Worm (Caenorhabditis elegans) whole organism, L4 larva: ENCODE measurements around the gene str-249.

Experiments used
- D1046.2 ChIP-seq: fragments of 200-800 bp; sonication (Bioruptor generic); IDR thresholded peaks from 2 replicates; pipeline ENCODE4 v1.3.6; 2022; ENCODE audit warnings: missing genetic modification characterization, missing compliant biosample characterization
- F10B5.3 ChIP-seq: sonication (generic microtip); optimal IDR thresholded peaks from 2 replicates; lab custom pipeline; 2016; ENCODE audit warnings: mild to moderate bottlenecking, missing genetic modification characterization, missing compliant biosample characterization
- F26F4.8 ChIP-seq: fragments of 200-800 bp; sonication (Bioruptor generic); conservative IDR thresholded peaks from 2 replicates; pipeline ENCODE4 v1.3.6; 2022; ENCODE audit warnings: missing genetic modification characterization, missing compliant biosample characterization
- F37D6.2 ChIP-seq: sonication (generic microtip); optimal IDR thresholded peaks from 2 replicates; lab custom pipeline; 2016; ENCODE audit warnings: mild to moderate bottlenecking, missing genetic modification characterization, missing compliant biosample characterization
- F44E2.7 ChIP-seq: fragments of 200-800 bp; sonication (Bioruptor generic); IDR thresholded peaks from 2 replicates; pipeline ENCODE4 v2.1.2; 2022; ENCODE audit warnings: missing genetic modification characterization, missing compliant biosample characterization
- F49E8.2 ChIP-seq: sonication (generic microtip); optimal IDR thresholded peaks from 2 replicates; lab custom pipeline; 2016; ENCODE audit warnings: missing compliant biosample characterization, mild to moderate bottlenecking, missing genetic modification characterization, borderline replicate concordance
- Y105C5A.15 ChIP-seq: fragments of 200-800 bp; sonication (Bioruptor generic); IDR thresholded peaks from 2 replicates; pipeline ENCODE4 v1.3.6; 2022; ENCODE audit warnings: missing genetic modification characterization, missing compliant biosample characterization
- Y48G9A.11 ChIP-seq: fragments of 200-800 bp; sonication (Bioruptor generic); IDR thresholded peaks from 2 replicates; pipeline ENCODE4 v1.3.6; 2022; ENCODE audit warnings: missing genetic modification reagents, missing genetic modification characterization, missing compliant biosample characterization
- Y5F2A.4 ChIP-seq: fragments of 200-800 bp; sonication (Bioruptor generic); optimal IDR thresholded peaks from 2 replicates; lab custom pipeline; 2018; ENCODE audit warnings: mild to moderate bottlenecking, missing genetic modification characterization, missing compliant biosample characterization
- ZK337.2 ChIP-seq: fragments of 200-800 bp; sonication (Bioruptor generic); IDR thresholded peaks from 2 replicates; pipeline ENCODE4 v1.3.6; 2022; ENCODE audit warnings: missing genetic modification reagents, missing genetic modification characterization, missing compliant biosample characterization
- ZK546.5 ChIP-seq, 2 experiments: sonication (generic microtip); optimal IDR thresholded peaks; 2 replicates each; lab custom pipeline; 2017; ENCODE audit warnings: missing biosample characterization in 2 of 2, missing genetic modification characterization in 2 of 2
- aly-2 ChIP-seq: sonication (generic microtip); optimal IDR thresholded peaks from 2 replicates; lab custom pipeline; 2018; ENCODE audit warnings: missing biosample characterization, missing genetic modification characterization
- arid-1 ChIP-seq: fragments of 200-800 bp; sonication (Bioruptor generic); conservative IDR thresholded peaks from 2 replicates; pipeline ENCODE4 v1.3.6; 2022; ENCODE audit warnings: missing genetic modification reagents, missing genetic modification characterization, missing compliant biosample characterization
- ceh-32 ChIP-seq: sonication (generic microtip); optimal IDR thresholded peaks from 2 replicates; lab custom pipeline; 2016; ENCODE audit warnings: mild to moderate bottlenecking, missing genetic modification characterization, missing compliant biosample characterization; ENCODE audit not compliant: poor library complexity
- ceh-44 ChIP-seq: fragments of 200-800 bp; sonication (Bioruptor generic); IDR thresholded peaks from 2 replicates; pipeline ENCODE4 v1.3.6; 2022; ENCODE audit warnings: missing genetic modification reagents, missing genetic modification characterization, missing compliant biosample characterization
- cey-2 ChIP-seq: sonication (generic microtip); optimal IDR thresholded peaks from 3 replicates; lab custom pipeline; 2017; ENCODE audit warnings: missing genetic modification characterization, mild to moderate bottlenecking, missing compliant biosample characterization, antibody characterized with exemption, borderline replicate concordance; ENCODE audit not compliant: insufficient read depth
- daf-16 ChIP-seq, 3 experiments: sonication (generic microtip); optimal IDR thresholded peaks; 2 replicates each; lab custom pipeline; 2016 to 2017; ENCODE audit warnings: missing genetic modification characterization in 3 of 3, missing genetic modification reagents in 3 of 3, mild to moderate bottlenecking in 2 of 3, missing compliant biosample characterization in 2 of 3, missing biosample characterization in 1 of 3, moderate library complexity in 1 of 3
- daf-19 ChIP-seq: fragments of 200-800 bp; sonication (Bioruptor generic); conservative IDR thresholded peaks from 2 replicates; pipeline ENCODE4 v1.3.6; 2022; ENCODE audit warnings: missing genetic modification characterization, missing compliant biosample characterization
- daf-8 ChIP-seq: fragments of 200-800 bp; sonication (Bioruptor generic); IDR thresholded peaks from 2 replicates; pipeline ENCODE4 v1.3.6; 2022; ENCODE audit warnings: missing genetic modification characterization, missing compliant biosample characterization
- duxl-1 ChIP-seq: sonication (generic microtip); optimal IDR thresholded peaks from 2 replicates; lab custom pipeline; 2016; ENCODE audit warnings: mild to moderate bottlenecking, missing genetic modification characterization, moderate library complexity, missing compliant biosample characterization; ENCODE audit not compliant: poor library complexity
- dve-1 ChIP-seq: sonication (generic microtip); optimal IDR thresholded peaks from 2 replicates; lab custom pipeline; 2017; ENCODE audit warnings: antibody characterized with exemption, mild to moderate bottlenecking, missing genetic modification characterization, missing compliant biosample characterization; ENCODE audit not compliant: insufficient read depth
- hif-1 ChIP-seq, 2 experiments: sonication (generic microtip); optimal IDR thresholded peaks; 2 replicates each; lab custom pipeline; 2016 to 2017; ENCODE audit warnings: missing compliant biosample characterization in 2 of 2, missing genetic modification characterization in 2 of 2, missing genetic modification reagents in 2 of 2, missing genotype in 2 of 2, mild to moderate bottlenecking in 1 of 2
- hlh-11 ChIP-seq: fragments of 200-800 bp; sonication (Bioruptor generic); optimal IDR thresholded peaks from 2 replicates; lab custom pipeline; 2018; ENCODE audit warnings: mild to moderate bottlenecking, missing genetic modification characterization, missing compliant biosample characterization
- hlh-30 ChIP-seq: sonication (generic microtip); optimal IDR thresholded peaks from 2 replicates; lab custom pipeline; 2017; ENCODE audit warnings: antibody characterized with exemption, mild to moderate bottlenecking, missing genetic modification characterization, missing compliant biosample characterization; ENCODE audit not compliant: insufficient read depth
- jun-1 ChIP-seq: fragments of 150-350 bp; optimal IDR thresholded peaks from 2 replicates; lab custom pipeline; 2014; ENCODE audit warnings: missing biosample characterization, missing genetic modification reagents, missing genetic modification characterization
- lin-13 ChIP-seq: fragments of 150-350 bp; optimal IDR thresholded peaks from 2 replicates; lab custom pipeline; 2014; ENCODE audit warnings: missing biosample characterization, missing genetic modification reagents, missing genetic modification characterization
- lin-39 ChIP-seq: fragments of 150-350 bp; optimal IDR thresholded peaks from 2 replicates; lab custom pipeline; 2014; ENCODE audit warnings: missing biosample characterization, missing genetic modification reagents, missing genetic modification characterization
- lir-3 ChIP-seq: sonication (generic microtip); optimal IDR thresholded peaks from 2 replicates; lab custom pipeline; 2016; ENCODE audit warnings: mild to moderate bottlenecking, missing genetic modification characterization, missing compliant biosample characterization
- madf-5 ChIP-seq, 2 experiments: fragments of 200-800 bp; sonication (Bioruptor generic); IDR thresholded peaks; 2 replicates each; pipeline ENCODE4 v1.3.6; 2022; ENCODE audit warnings: missing compliant biosample characterization in 2 of 2, missing genetic modification characterization in 2 of 2
- mxl-2 ChIP-seq: fragments of 200-800 bp; sonication (Bioruptor generic); conservative IDR thresholded peaks from 2 replicates; pipeline ENCODE4 v1.3.6; 2022; ENCODE audit warnings: missing genetic modification reagents, missing genetic modification characterization, missing compliant biosample characterization
- nhr-10 ChIP-seq: fragments of 150-350 bp; optimal IDR thresholded peaks from 2 replicates; lab custom pipeline; 2014; ENCODE audit warnings: missing biosample characterization, missing genetic modification characterization
- nhr-102 ChIP-seq: sonication (generic microtip); optimal IDR thresholded peaks from 2 replicates; lab custom pipeline; 2016; ENCODE audit warnings: mild to moderate bottlenecking, missing genetic modification characterization, moderate library complexity, missing compliant biosample characterization
- nhr-11 ChIP-seq: fragments of 150-350 bp; optimal IDR thresholded peaks from 2 replicates; lab custom pipeline; 2014; ENCODE audit warnings: missing biosample characterization, missing genetic modification characterization
- nhr-25 ChIP-seq: sonication (generic microtip); optimal IDR thresholded peaks from 2 replicates; lab custom pipeline; 2017; ENCODE audit warnings: missing genetic modification characterization, mild to moderate bottlenecking, missing compliant biosample characterization, antibody characterized with exemption, moderate library complexity, borderline replicate concordance; ENCODE audit not compliant: insufficient read depth
- nhr-41 ChIP-seq: fragments of 200-800 bp; sonication (Bioruptor generic); IDR thresholded peaks from 2 replicates; pipeline ENCODE4 v1.3.6; 2022; ENCODE audit warnings: missing genetic modification reagents, missing genetic modification characterization, missing compliant biosample characterization
- nhr-6 ChIP-seq: fragments of 150-350 bp; optimal IDR thresholded peaks from 2 replicates; lab custom pipeline; 2014; ENCODE audit warnings: missing biosample characterization, missing genetic modification characterization
- nhr-77 ChIP-seq: fragments of 150-350 bp; optimal IDR thresholded peaks from 2 replicates; lab custom pipeline; 2014; ENCODE audit warnings: missing biosample characterization, missing genetic modification characterization
- sdz-12 ChIP-seq: fragments of 200-800 bp; sonication (Bioruptor generic); optimal IDR thresholded peaks from 2 replicates; lab custom pipeline; 2018; ENCODE audit warnings: mild to moderate bottlenecking, missing genetic modification characterization, missing compliant biosample characterization
- skn-1 ChIP-seq: fragments of 150-350 bp; optimal IDR thresholded peaks from 2 replicates; lab custom pipeline; 2014; ENCODE audit warnings: missing biosample characterization, missing genetic modification characterization
- snpc-1.2 ChIP-seq: fragments of 200-800 bp; sonication (Bioruptor generic); IDR thresholded peaks from 2 replicates; pipeline ENCODE4 v1.3.6; 2022; ENCODE audit warnings: missing genetic modification reagents, missing genetic modification characterization, missing compliant biosample characterization
- snpc-4 ChIP-seq: fragments of 150-350 bp; optimal IDR thresholded peaks from 2 replicates; lab custom pipeline; 2014; ENCODE audit warnings: missing biosample characterization, missing genetic modification characterization
- spr-1 ChIP-seq: sonication (generic microtip); optimal IDR thresholded peaks from 2 replicates; lab custom pipeline; 2016; ENCODE audit warnings: mild to moderate bottlenecking, missing genetic modification characterization, missing compliant biosample characterization
- spr-3 ChIP-seq: fragments of 200-800 bp; sonication (Bioruptor generic); optimal IDR thresholded peaks from 2 replicates; lab custom pipeline; 2018; ENCODE audit warnings: mild to moderate bottlenecking, missing genetic modification characterization, missing compliant biosample characterization
- tag-97 ChIP-seq: fragments of 200-800 bp; sonication (Bioruptor generic); IDR thresholded peaks from 2 replicates; pipeline ENCODE4 v1.3.6; 2022; ENCODE audit warnings: missing genetic modification characterization, missing compliant biosample characterization
- unc-130 ChIP-seq: sonication (generic microtip); optimal IDR thresholded peaks from 2 replicates; lab custom pipeline; 2016; ENCODE audit warnings: missing genetic modification reagents, missing genetic modification characterization, missing compliant biosample characterization
- unc-39 ChIP-seq: sonication (generic microtip); optimal IDR thresholded peaks from 2 replicates; lab custom pipeline; 2017; ENCODE audit warnings: missing biosample characterization, missing genetic modification characterization
- unc-62 ChIP-seq, 3 experiments: fragments of 150-350 bp in 1 of 3; sonication (generic microtip); optimal IDR thresholded peaks in 2 of 3; peaks in 1 of 3; 1 replicate in 1 of 3; 2 replicates in 2 of 3; lab custom pipeline; 2014 to 2017; ENCODE audit warnings: missing biosample characterization in 3 of 3, missing genetic modification characterization in 3 of 3, missing genetic modification reagents in 3 of 3, missing genotype in 1 of 3
- zfp-2 ChIP-seq: sonication (generic microtip); optimal IDR thresholded peaks from 2 replicates; lab custom pipeline; 2016; ENCODE audit warnings: mild to moderate bottlenecking, missing genetic modification characterization, missing compliant biosample characterization
- zip-11 ChIP-seq: fragments of 200-800 bp; sonication (Bioruptor generic); IDR thresholded peaks from 2 replicates; pipeline ENCODE4 v1.3.6; 2022; ENCODE audit warnings: missing genetic modification characterization, missing compliant biosample characterization
- ztf-7 ChIP-seq: fragments of 150-350 bp; optimal IDR thresholded peaks from 2 replicates; lab custom pipeline; 2014; ENCODE audit warnings: missing biosample characterization, missing genetic modification characterization

str-249 gene

DNA sequence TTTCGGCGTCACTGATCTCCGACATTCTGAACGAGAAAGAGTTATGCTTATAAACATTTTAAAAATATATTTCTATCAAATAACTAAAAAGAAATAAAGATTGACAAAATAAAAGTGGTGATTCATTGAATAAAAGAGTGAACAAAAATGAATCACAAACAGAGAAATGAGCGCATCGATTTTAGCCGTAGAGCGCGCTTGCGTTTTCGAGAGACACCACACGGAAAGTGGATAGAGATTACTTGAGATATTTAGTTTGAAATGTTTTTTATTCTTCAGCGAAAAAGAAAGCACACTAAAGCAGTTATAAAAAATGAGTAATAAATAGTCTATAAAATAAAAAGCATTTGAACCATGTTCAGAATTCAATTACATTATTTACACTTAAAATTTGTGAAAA is 43.5 kb upstream of the str-249 start, which contains the start of gene cap-1 (continued):
- TF ChIP-seq dve-1 (tag; lab: Kevin White, UChicago) (peak; percentile 86), spr-1 (tag; lab: Kevin White, UChicago) (no peak), Y5F2A.4 (GFP tag; lab: Kevin White, UChicago) (no peak), lin-39 (tag; lab: Kevin White, UChicago) (no peak), lin-13 (GFP tag; lab: Kevin White, UChicago) (peak; percentile 67), nhr-6 (tag; lab: Kevin White, UChicago) (peak; percentile 71), hif-1 (tag; optimal IDR thresholded peaks at IDR 0.05; lab: Kevin White, UChicago) (peak in 1 of 2 experiments; percentile 60), ZK337.2 (no peak), Y105C5A.15 (GFP tag; lab: Robert Waterston, UW) (no peak), jun-1 (tag; lab: Kevin White, UChicago) (no peak), nhr-25 (no peak), nhr-11 (tag; lab: Kevin White, UChicago) (no peak), zip-11 (GFP tag; lab: Robert Waterston, UW) (no peak), ZK546.5 (tag; optimal IDR thresholded peaks at IDR 0.05; lab: Kevin White, UChicago) (no peak), F10B5.3 (tag; lab: Kevin White, UChicago) (no peak), spr-3 (no peak), F44E2.7 (GFP tag; lab: Robert Waterston, UW) (no peak), unc-130 (peak; percentile 79), snpc-1.2 (GFP tag; lab: Robert Waterston, UW) (no peak), skn-1 (tag; lab: Kevin White, UChicago) (no peak), aly-2 (tag; lab: Kevin White, UChicago) (no peak), ztf-7 (no peak), sdz-12 (GFP tag; lab: Kevin White, UChicago) (no peak), daf-16 (GFP tag; optimal IDR thresholded peaks at IDR 0.05; lab: Kevin White, UChicago) (no peak), daf-16 (tag; optimal IDR thresholded peaks at IDR 0.05; lab: Kevin White, UChicago) (peak; percentile 42), ceh-44 (peak; percentile 78), Y48G9A.11 (no peak), hlh-30 (tag; lab: Kevin White, UChicago) (peak; percentile 36), tag-97 (GFP tag; lab: Robert Waterston, UW) (no peak), cey-2 (tag; lab: Kevin White, UChicago) (no peak), F37D6.2 (tag; lab: Kevin White, UChicago) (no peak), mxl-2 (GFP tag; lab: Robert Waterston, UW) (no peak), arid-1 (GFP tag; lab: Robert Waterston, UW) (no peak), daf-8 (GFP tag; lab: Robert Waterston, UW) (no peak), hlh-11 (peak; percentile 45), daf-19 (GFP tag; lab: Robert Waterston, UW) (no peak), nhr-41 (no peak), ceh-32 (no peak), madf-5 (GFP tag; IDR thresholded peaks at IDR 0.05; lab: Robert Waterston, UW) (no peak), lir-3 (tag; lab: Kevin White, UChicago) (no peak), F49E8.2 (tag; lab: Kevin White, UChicago) (no peak), D1046.2 (GFP tag; lab: Robert Waterston, UW) (no peak), unc-39 (tag; lab: Kevin White, UChicago) (no peak), nhr-102 (tag; lab: Kevin White, UChicago) (no peak), F26F4.8 (no peak), nhr-77 (peak; percentile 85), nhr-10 (no peak), unc-62 (GFP tag; optimal IDR thresholded peaks at IDR 0.05 in 1 of 2; lab: Kevin White, UChicago) (no peak), unc-62 (tag; optimal IDR thresholded peaks at IDR 0.05; lab: Kevin White, UChicago) (no peak), duxl-1 (tag; lab: Kevin White, UChicago) (no peak), snpc-4 (tag; lab: Kevin White, UChicago) (no peak), zfp-2 (tag; lab: Kevin White, UChicago) (no peak)
